Worm (Caenorhabditis elegans) whole organism, late embryonic: ENCODE measurements around the gene K05F6.12.

Experiments used
- ceh-30 ChIP-seq: fragments of 150-350 bp; optimal IDR thresholded peaks from 2 replicates; lab custom pipeline; 2014; ENCODE audit warnings: missing biosample characterization, missing genetic modification characterization
- elt-4 ChIP-seq: sonication (generic microtip); optimal IDR thresholded peaks from 2 replicates; lab custom pipeline; 2016; ENCODE audit warnings: missing genetic modification characterization, missing compliant biosample characterization
- eyg-1 ChIP-seq: sonication (generic microtip); optimal IDR thresholded peaks from 2 replicates; lab custom pipeline; 2016; ENCODE audit warnings: missing genotype, missing genetic modification characterization, missing compliant biosample characterization
- hlh-15 ChIP-seq: sonication (generic microtip); optimal IDR thresholded peaks from 2 replicates; lab custom pipeline; 2016; ENCODE audit warnings: missing genetic modification characterization, missing compliant biosample characterization
- hlh-8 ChIP-seq: sonication (generic microtip); optimal IDR thresholded peaks from 2 replicates; lab custom pipeline; 2016; ENCODE audit warnings: missing genotype, missing genetic modification characterization, missing compliant biosample characterization
- nhr-11 ChIP-seq: fragments of 150-350 bp; optimal IDR thresholded peaks from 2 replicates; lab custom pipeline; 2014; ENCODE audit warnings: missing biosample characterization, missing genetic modification characterization
- pat-9 ChIP-seq: fragments of 200-800 bp; sonication (Bioruptor generic); optimal IDR thresholded peaks from 2 replicates; lab custom pipeline; 2018; ENCODE audit warnings: mild to moderate bottlenecking, missing genetic modification characterization, moderate library complexity, missing compliant biosample characterization
- pha-4 ChIP-seq: fragments of 150-350 bp; optimal IDR thresholded peaks from 2 replicates; lab custom pipeline; 2018; ENCODE audit warnings: missing biosample characterization, missing genetic modification reagents, missing genetic modification characterization
- pqm-1 ChIP-seq: sonication (generic microtip); optimal IDR thresholded peaks from 2 replicates; lab custom pipeline; 2016; ENCODE audit warnings: missing genetic modification characterization, missing compliant biosample characterization
- sox-4 ChIP-seq: sonication (generic microtip); optimal IDR thresholded peaks from 2 replicates; lab custom pipeline; 2017; ENCODE audit warnings: mild to moderate bottlenecking, missing genetic modification characterization, inconsistent platforms, missing compliant biosample characterization
- unc-55 ChIP-seq: sonication (generic microtip); optimal IDR thresholded peaks from 2 replicates; lab custom pipeline; 2017; ENCODE audit warnings: missing biosample characterization, missing genetic modification reagents, missing genetic modification characterization
- zip-5 ChIP-seq: sonication (generic microtip); optimal IDR thresholded peaks from 2 replicates; lab custom pipeline; 2016; ENCODE audit warnings: missing genetic modification characterization, missing compliant biosample characterization

ce11 chrII:1500959-1501358 lies 44.8 kb upstream of the K05F6.12 start:
- TF ChIP-seq nhr-11 (tag; lab: Kevin White, UChicago) (no peak), pqm-1 (tag; lab: Kevin White, UChicago) (no peak), pha-4 (no peak), pat-9 (no peak), ceh-30 (no peak), zip-5 (tag; lab: Kevin White, UChicago) (no peak), hlh-15 (tag; lab: Kevin White, UChicago) (no peak), unc-55 (GFP tag; lab: Kevin White, UChicago) (no peak), elt-4 (tag; lab: Kevin White, UChicago) (no peak), sox-4 (no peak), hlh-8 (tag; lab: Kevin White, UChicago) (no peak), eyg-1 (tag; lab: Kevin White, UChicago) (no peak)
